Worm (Caenorhabditis elegans): ENCODE data around the gene dhcr-24.

ce11 chrX:2565308-2565773 is 1.4 kb upstream of the dhcr-24 start, which contains the start of gene F52H2.15:
- TF ChIP-seq xnd-1 (tag; optimal IDR thresholded peaks at IDR 0.05) (no peak), aptf-3 (GFP tag; IDR thresholded peaks at IDR 0.05) (no peak), tlf-1 (GFP tag; optimal IDR thresholded peaks at IDR 0.05) (no peak), madf-6 (GFP tag; IDR thresholded peaks at IDR 0.05) (no peak)
